Worm (Caenorhabditis elegans) whole organism, young adult: ENCODE results near the gene C14F11.4.

ENCODE experiments used
- B0019.2 ChIP-seq: fragments of 200-800 bp; sonication (Bioruptor generic); conservative IDR thresholded peaks from 2 replicates; pipeline ENCODE4 v1.3.6; 2022; ENCODE audit warnings: missing genetic modification reagents, missing genetic modification characterization, missing compliant biosample characterization
- B0035.1 ChIP-seq: sonication (generic microtip); optimal IDR thresholded peaks from 2 replicates; lab custom pipeline; 2016; ENCODE audit warnings: missing genetic modification characterization, mild to moderate bottlenecking, missing compliant biosample characterization, missing genotype, missing genetic modification reagents
- B0261.1 ChIP-seq: sonication (generic microtip); optimal IDR thresholded peaks from 2 replicates; lab custom pipeline; 2016; ENCODE audit warnings: mild to moderate bottlenecking, missing genetic modification characterization, moderate library complexity, missing compliant biosample characterization
- F22D6.2 ChIP-seq: sonication (generic microtip); optimal IDR thresholded peaks from 2 replicates; lab custom pipeline; 2016; ENCODE audit warnings: mild to moderate bottlenecking, missing genetic modification characterization, missing compliant biosample characterization
- F39B2.1 ChIP-seq: fragments of 200-800 bp; sonication (Bioruptor generic); IDR thresholded peaks from 2 replicates; pipeline ENCODE4 v1.3.6; 2022; ENCODE audit warnings: missing genetic modification reagents, missing genetic modification characterization, missing compliant biosample characterization
- F52B5.7 ChIP-seq: sonication (generic microtip); optimal IDR thresholded peaks from 2 replicates; lab custom pipeline; 2016; ENCODE audit warnings: mild to moderate bottlenecking, missing genetic modification characterization, missing compliant biosample characterization
- T07F8.4 ChIP-seq: sonication (generic microtip); optimal IDR thresholded peaks from 2 replicates; lab custom pipeline; 2016; ENCODE audit warnings: mild to moderate bottlenecking, missing genetic modification characterization, moderate library complexity, missing compliant biosample characterization
- T26A5.8 ChIP-seq: sonication (generic microtip); optimal IDR thresholded peaks from 2 replicates; lab custom pipeline; 2016; ENCODE audit warnings: missing genetic modification characterization, missing compliant biosample characterization
- Y56A3A.18 ChIP-seq: fragments of 200-800 bp; sonication (Bioruptor generic); IDR thresholded peaks from 2 replicates; pipeline ENCODE4 v1.3.6; 2022; ENCODE audit warnings: missing genetic modification reagents, missing genetic modification characterization, missing compliant biosample characterization
- Y95B8A.8 ChIP-seq: fragments of 200-800 bp; sonication (Bioruptor generic); IDR thresholded peaks from 2 replicates; pipeline ENCODE4 v1.3.6; 2022; ENCODE audit warnings: missing genetic modification reagents, missing genetic modification characterization, missing compliant biosample characterization
- ZK185.1 ChIP-seq: sonication (generic microtip); optimal IDR thresholded peaks from 2 replicates; lab custom pipeline; 2016; ENCODE audit warnings: mild to moderate bottlenecking, missing genetic modification characterization, missing compliant biosample characterization; ENCODE audit not compliant: poor library complexity, severe bottlenecking
- akir-1 ChIP-seq: fragments of 200-800 bp; sonication (Bioruptor generic); optimal IDR thresholded peaks from 2 replicates; lab custom pipeline; 2018; ENCODE audit warnings: mild to moderate bottlenecking, missing genetic modification characterization, moderate library complexity, missing compliant biosample characterization
- ama-1 ChIP-seq, 3 experiments: fragments of 150-350 bp in 1 of 3; sonication (generic microtip) in 2 of 3; optimal IDR thresholded peaks; 2 replicates each; lab custom pipeline; 2014 to 2018; ENCODE audit warnings: missing biosample characterization in 2 of 3, missing genetic modification characterization in 2 of 3, missing genetic modification reagents in 2 of 3
- attf-6 ChIP-seq: fragments of 200-800 bp; sonication (Bioruptor generic); IDR thresholded peaks from 2 replicates; pipeline ENCODE4 v1.3.6; 2022; ENCODE audit warnings: missing genetic modification reagents, missing genetic modification characterization, missing compliant biosample characterization
- cebp-1 ChIP-seq, 2 experiments: fragments of 200-800 bp in 1 of 2; sonication (Bioruptor generic) in 1 of 2; sonication (generic microtip) in 1 of 2; IDR thresholded peaks in 1 of 2; optimal IDR thresholded peaks in 1 of 2; 2 replicates each; pipeline versions ENCODE4 v1.3.6 to Lab custom; 2017 to 2022; ENCODE audit warnings: missing compliant biosample characterization in 2 of 2, missing genetic modification characterization in 2 of 2, mild to moderate bottlenecking in 1 of 2, missing genetic modification reagents in 1 of 2, moderate library complexity in 1 of 2
- ceh-100 ChIP-seq: fragments of 200-800 bp; sonication (Bioruptor generic); IDR thresholded peaks from 2 replicates; pipeline ENCODE4 v1.3.6; 2022; ENCODE audit warnings: missing genetic modification reagents, missing genetic modification characterization, missing compliant biosample characterization
- ceh-40 ChIP-seq: fragments of 200-800 bp; sonication (Bioruptor generic); IDR thresholded peaks from 2 replicates; pipeline ENCODE4 v1.3.6; 2022; ENCODE audit warnings: missing genetic modification characterization, missing compliant biosample characterization
- dpff-1 ChIP-seq: sonication (generic microtip); optimal IDR thresholded peaks from 2 replicates; lab custom pipeline; 2017; ENCODE audit warnings: mild to moderate bottlenecking, missing genetic modification characterization, missing compliant biosample characterization
- egrh-3 ChIP-seq: fragments of 200-800 bp; sonication (Bioruptor generic); IDR thresholded peaks from 2 replicates; pipeline ENCODE4 v1.3.6; 2022; ENCODE audit warnings: missing genetic modification reagents, missing genetic modification characterization, missing compliant biosample characterization
- fkh-3 ChIP-seq: sonication (generic microtip); optimal IDR thresholded peaks from 2 replicates; lab custom pipeline; 2016; ENCODE audit warnings: mild to moderate bottlenecking, missing genetic modification characterization, missing compliant biosample characterization
- him-1 ChIP-seq: sonication (generic microtip); optimal IDR thresholded peaks from 2 replicates; lab custom pipeline; 2016; ENCODE audit warnings: missing genotype, missing genetic modification reagents, missing genetic modification characterization, missing compliant biosample characterization
- hrde-1 ChIP-seq: sonication (generic microtip); optimal IDR thresholded peaks from 2 replicates; lab custom pipeline; 2016; ENCODE audit warnings: missing genetic modification characterization, mild to moderate bottlenecking, missing compliant biosample characterization, moderate library complexity, missing genotype, missing genetic modification reagents, borderline replicate concordance
- lag-1 ChIP-seq: fragments of 200-800 bp; sonication (Bioruptor generic); IDR thresholded peaks from 2 replicates; pipeline ENCODE4 v1.3.6; 2022; ENCODE audit warnings: missing genetic modification reagents, missing genetic modification characterization, missing compliant biosample characterization
- let-526 ChIP-seq: fragments of 200-800 bp; sonication (Bioruptor generic); IDR thresholded peaks from 2 replicates; pipeline ENCODE4 v1.3.6; 2022; ENCODE audit warnings: missing genetic modification reagents, missing genetic modification characterization, missing compliant biosample characterization
- let-607 ChIP-seq, 2 experiments: fragments of 200-800 bp in 1 of 2; sonication (Bioruptor generic) in 1 of 2; sonication (generic microtip) in 1 of 2; optimal IDR thresholded peaks; 2 replicates each; lab custom pipeline; 2016 to 2018; ENCODE audit warnings: mild to moderate bottlenecking in 2 of 2, missing compliant biosample characterization in 2 of 2, missing genetic modification characterization in 2 of 2, moderate library complexity in 2 of 2, missing genotype in 1 of 2
- lin-35 ChIP-seq, 3 experiments: fragments of 150-350 bp in 2 of 3; sonication (generic microtip) in 1 of 3; optimal IDR thresholded peaks; 2 replicates each; lab custom pipeline; 2014 to 2018; ENCODE audit warnings: missing biosample characterization in 3 of 3, missing genetic modification characterization in 3 of 3, missing genetic modification reagents in 3 of 3
- lin-40 ChIP-seq: sonication (generic microtip); optimal IDR thresholded peaks from 2 replicates; lab custom pipeline; 2016; ENCODE audit warnings: missing genetic modification characterization, mild to moderate bottlenecking, missing compliant biosample characterization, missing genotype, missing genetic modification reagents
- lin-54 ChIP-seq: fragments of 200-800 bp; sonication (Bioruptor generic); optimal IDR thresholded peaks from 2 replicates; lab custom pipeline; 2018; ENCODE audit warnings: mild to moderate bottlenecking, missing genetic modification characterization, missing compliant biosample characterization
- lsy-27 ChIP-seq: sonication (generic microtip); optimal IDR thresholded peaks from 2 replicates; lab custom pipeline; 2017; ENCODE audit warnings: missing genetic modification characterization, mild to moderate bottlenecking, missing compliant biosample characterization, antibody characterized with exemption, missing genotype, borderline replicate concordance; ENCODE audit not compliant: insufficient read depth
- madf-10 ChIP-seq: sonication (generic microtip); optimal IDR thresholded peaks from 2 replicates; lab custom pipeline; 2016; ENCODE audit warnings: mild to moderate bottlenecking, missing genetic modification characterization, missing compliant biosample characterization
- madf-3 ChIP-seq: fragments of 200-800 bp; sonication (Bioruptor generic); IDR thresholded peaks from 2 replicates; pipeline ENCODE4 v1.3.6; 2022; ENCODE audit warnings: missing genetic modification reagents, missing genetic modification characterization, missing compliant biosample characterization
- mel-28 ChIP-seq: sonication (generic microtip); optimal IDR thresholded peaks from 2 replicates; lab custom pipeline; 2016; ENCODE audit warnings: borderline replicate concordance, mild to moderate bottlenecking, missing genetic modification characterization, missing compliant biosample characterization
- nfya-2 ChIP-seq: fragments of 200-800 bp; sonication (Bioruptor generic); IDR thresholded peaks from 2 replicates; pipeline ENCODE4 v1.3.6; 2022; ENCODE audit warnings: missing genetic modification reagents, missing genetic modification characterization, missing compliant biosample characterization
- pbrm-1 ChIP-seq: fragments of 200-800 bp; sonication (Bioruptor generic); IDR thresholded peaks from 2 replicates; pipeline ENCODE4 v1.3.6; 2022; ENCODE audit warnings: missing genetic modification reagents, missing genetic modification characterization, missing compliant biosample characterization
- pha-4 ChIP-seq: fragments of 150-350 bp; sonication (generic microtip); optimal IDR thresholded peaks from 2 replicates; lab custom pipeline; 2014; ENCODE audit warnings: missing biosample characterization, missing genetic modification reagents, missing genetic modification characterization
- rec-8 ChIP-seq, 2 experiments: sonication (generic microtip); optimal IDR thresholded peaks; 2 replicates each; lab custom pipeline; 2016; ENCODE audit warnings: mild to moderate bottlenecking in 2 of 2, missing genetic modification characterization in 2 of 2, missing genetic modification reagents in 2 of 2, missing genotype in 2 of 2, missing biosample characterization in 1 of 2, missing compliant biosample characterization in 1 of 2, moderate library complexity in 1 of 2
- rpc-1 ChIP-seq, 2 experiments: fragments of 150-350 bp in 1 of 2; sonication (generic microtip) in 1 of 2; optimal IDR thresholded peaks; 2 replicates each; lab custom pipeline; 2014 to 2018; ENCODE audit warnings: missing biosample characterization in 1 of 2, missing genetic modification characterization in 1 of 2, missing genetic modification reagents in 1 of 2, missing genotype in 1 of 2
- snpc-1.1 ChIP-seq: sonication (generic microtip); optimal IDR thresholded peaks from 2 replicates; lab custom pipeline; 2017; ENCODE audit warnings: missing genetic modification characterization, mild to moderate bottlenecking, missing compliant biosample characterization, antibody characterized with exemption, moderate library complexity, missing genotype, missing genetic modification reagents; ENCODE audit not compliant: insufficient read depth
- snpc-3.4 ChIP-seq: sonication (generic microtip); optimal IDR thresholded peaks from 2 replicates; lab custom pipeline; 2017; ENCODE audit warnings: missing genetic modification characterization, mild to moderate bottlenecking, missing compliant biosample characterization, antibody characterized with exemption, moderate library complexity, missing genotype, missing genetic modification reagents
- sptf-2 ChIP-seq: fragments of 200-800 bp; sonication (Bioruptor generic); optimal IDR thresholded peaks from 2 replicates; lab custom pipeline; 2018; ENCODE audit warnings: mild to moderate bottlenecking, missing genetic modification characterization, missing compliant biosample characterization
- tbx-9 ChIP-seq: sonication (generic microtip); optimal IDR thresholded peaks from 2 replicates; lab custom pipeline; 2016; ENCODE audit warnings: borderline replicate concordance, missing genetic modification characterization, inconsistent platforms, missing compliant biosample characterization
- xnd-1 ChIP-seq: sonication (generic microtip); optimal IDR thresholded peaks from 2 replicates; lab custom pipeline; 2016; ENCODE audit warnings: missing genotype, missing genetic modification reagents, missing genetic modification characterization, missing compliant biosample characterization
- ztf-26 ChIP-seq: sonication (generic microtip); optimal IDR thresholded peaks from 2 replicates; lab custom pipeline; 2017; ENCODE audit warnings: missing genetic modification characterization, missing compliant biosample characterization
- ztf-28 ChIP-seq: fragments of 200-800 bp; sonication (Bioruptor generic); IDR thresholded peaks from 2 replicates; pipeline ENCODE4 v1.3.6; 2022; ENCODE audit warnings: missing genetic modification reagents, missing genetic modification characterization, missing compliant biosample characterization
- ztf-3 ChIP-seq: fragments of 200-800 bp; sonication (Bioruptor generic); optimal IDR thresholded peaks from 2 replicates; lab custom pipeline; 2018; ENCODE audit warnings: mild to moderate bottlenecking, missing genetic modification characterization, missing compliant biosample characterization

The C14F11.4 gene

ce11 chrX:6219892-6220291 lies 13.0 kb downstream of the C14F11.4 start (continued):
- TF ChIP-seq rpc-1 (optimal IDR thresholded peaks at IDR 0.05; lab: Kevin White, UChicago) (peak; percentile 83), rpc-1 (tag; optimal IDR thresholded peaks at IDR 0.05; lab: Kevin White, UChicago) (peak; percentile 86), dpff-1 (no peak), Y95B8A.8 (GFP tag; lab: Robert Waterston, UW) (no peak), nfya-2 (GFP tag; lab: Robert Waterston, UW) (no peak), ceh-100 (GFP tag; lab: Robert Waterston, UW) (no peak), mel-28 (tag; lab: Kevin White, UChicago) (no peak), cebp-1 (GFP tag; IDR thresholded peaks at IDR 0.05; lab: Robert Waterston, UW) (no peak), cebp-1 (tag; optimal IDR thresholded peaks at IDR 0.05; lab: Kevin White, UChicago) (no peak), T07F8.4 (tag; lab: Kevin White, UChicago) (peak; percentile 26), lin-35 (GFP tag; optimal IDR thresholded peaks at IDR 0.05; lab: Kevin White, UChicago) (no peak), lag-1 (no peak), ztf-26 (tag; lab: Kevin White, UChicago) (peak; percentile 55), him-1 (tag; lab: Kevin White, UChicago) (peak; percentile 88), Y56A3A.18 (GFP tag; lab: Robert Waterston, UW) (peak; percentile 68; the same call in 1 of the 2 replicates), F22D6.2 (tag; lab: Kevin White, UChicago) (no peak), madf-10 (tag; lab: Kevin White, UChicago) (peak; percentile 57), let-526 (GFP tag; lab: Robert Waterston, UW) (0 out of 2 replicates have a peak, but pooled peaks have one; percentile 22), lin-54 (GFP tag; lab: Kevin White, UChicago) (peak; percentile 37), madf-3 (0 out of 2 replicates have a peak, but pooled peaks have one; percentile 23), ceh-40 (0 out of 2 replicates have a peak, but pooled peaks have one; percentile 18), lsy-27 (peak; percentile 57), xnd-1 (tag; lab: Kevin White, UChicago) (no peak), hrde-1 (tag; lab: Kevin White, UChicago) (peak; percentile 5), snpc-1.1 (tag; lab: Kevin White, UChicago) (no peak), B0261.1 (tag; lab: Kevin White, UChicago) (peak; percentile 85), ama-1 (optimal IDR thresholded peaks at IDR 0.05; lab: Kevin White, UChicago) (no peak), ama-1 (GFP tag; optimal IDR thresholded peaks at IDR 0.05; lab: Kevin White, UChicago) (no peak), ztf-28 (GFP tag; lab: Robert Waterston, UW) (peak; percentile 85; the same call in 1 of the 2 replicates), tbx-9 (tag; lab: Kevin White, UChicago) (no peak), T26A5.8 (no peak), ztf-3 (GFP tag; lab: Kevin White, UChicago) (no peak), F39B2.1 (no peak), pbrm-1 (GFP tag; lab: Robert Waterston, UW) (peak; percentile 85), B0019.2 (GFP tag; lab: Robert Waterston, UW) (0 out of 2 replicates have a peak, but pooled peaks have one; percentile 54), fkh-3 (tag; lab: Kevin White, UChicago) (no peak), attf-6 (GFP tag; lab: Robert Waterston, UW) (no peak), B0035.1 (tag; lab: Kevin White, UChicago) (no peak), snpc-3.4 (no peak), rec-8 (tag; optimal IDR thresholded peaks at IDR 0.05; lab: Kevin White, UChicago) (peak; percentile 65 to 71), egrh-3 (GFP tag; lab: Robert Waterston, UW) (no peak), lin-40 (tag; lab: Kevin White, UChicago) (peak; percentile 63), sptf-2 (GFP tag; lab: Kevin White, UChicago) (no peak), pha-4 (tag; lab: Kevin White, UChicago) (no peak), akir-1 (GFP tag; lab: Kevin White, UChicago) (no peak), ZK185.1 (tag; lab: Kevin White, UChicago) (peak; percentile 60), let-607 (tag; optimal IDR thresholded peaks at IDR 0.05; lab: Kevin White, UChicago) (peak in 1 of 2 experiments; percentile 33), F52B5.7 (peak; percentile 58)
